Fruit fly (Drosophila melanogaster) whole organism, embryonic: ENCODE results near the gene odd.

Experiments
- Bdp1 ChIP-seq: fragments of 200-800 bp; sonication (Bioruptor generic); optimal IDR thresholded peaks from 3 replicates; lab custom pipeline; 2016; ENCODE audit warnings: missing biosample characterization, missing genetic modification characterization
- CG10209 ChIP-seq: fragments of 200-800 bp; sonication (Bioruptor generic); optimal IDR thresholded peaks from 3 replicates; lab custom pipeline; 2017; ENCODE audit warnings: missing biosample characterization, mild to moderate bottlenecking, missing genetic modification characterization, missing genetic modification reagents
- CG10366 ChIP-seq: fragments of 200-800 bp; sonication (Bioruptor generic); IDR thresholded peaks from 2 replicates; pipeline ENCODE4 v1.3.6; 2022; ENCODE audit warnings: missing biosample characterization, missing genetic modification characterization
- CG10565 ChIP-seq: fragments of 200-800 bp; sonication (Bioruptor generic); optimal IDR thresholded peaks from 3 replicates; lab custom pipeline; 2016; ENCODE audit warnings: missing biosample characterization, mild to moderate bottlenecking, missing genetic modification characterization
- CG10654 ChIP-seq: fragments of 200-800 bp; sonication (Bioruptor generic); optimal IDR thresholded peaks from 2 replicates; lab custom pipeline; 2016; ENCODE audit warnings: missing biosample characterization, missing genetic modification characterization
- CG11504 ChIP-seq: fragments of 200-800 bp; sonication (Bioruptor generic); optimal IDR thresholded peaks from 3 replicates; lab custom pipeline; 2019; ENCODE audit warnings: missing biosample characterization, mild to moderate bottlenecking, missing genetic modification characterization, moderate library complexity
- CG11560 ChIP-seq: fragments of 200-800 bp; sonication (Bioruptor generic); IDR thresholded peaks from 3 replicates; pipeline ENCODE4 v1.3.6; 2022; ENCODE audit warnings: missing biosample characterization, missing genetic modification characterization
- CG12104 ChIP-seq: fragments of 200-800 bp; sonication (Bioruptor generic); optimal IDR thresholded peaks from 3 replicates; lab custom pipeline; 2016; ENCODE audit warnings: missing biosample characterization, missing genetic modification characterization
- CG12155 ChIP-seq: fragments of 200-800 bp; sonication (Bioruptor generic); optimal IDR thresholded peaks from 3 replicates; lab custom pipeline; 2016; ENCODE audit warnings: missing biosample characterization, missing genetic modification characterization
- CG12236 ChIP-seq: fragments of 200-800 bp; sonication (Bioruptor generic); optimal IDR thresholded peaks from 2 replicates; lab custom pipeline; 2016; ENCODE audit warnings: missing biosample characterization, missing genetic modification characterization
- CG12299 ChIP-seq: fragments of 200-800 bp; sonication (Bioruptor generic); optimal IDR thresholded peaks from 2 replicates; lab custom pipeline; 2018; ENCODE audit warnings: missing biosample characterization, mild to moderate bottlenecking, missing genetic modification characterization
- CG12769 ChIP-seq: fragments of 200-800 bp; sonication (Bioruptor generic); optimal IDR thresholded peaks from 2 replicates; lab custom pipeline; 2019; ENCODE audit warnings: missing biosample characterization, mild to moderate bottlenecking, missing genetic modification characterization, moderate library complexity
- CG13296 ChIP-seq: fragments of 200-800 bp; sonication (Bioruptor generic); optimal IDR thresholded peaks from 3 replicates; lab custom pipeline; 2018; ENCODE audit warnings: missing biosample characterization, mild to moderate bottlenecking, missing genetic modification characterization
- CG1602 ChIP-seq: fragments of 200-800 bp; sonication (Bioruptor generic); optimal IDR thresholded peaks from 3 replicates; lab custom pipeline; 2016; ENCODE audit warnings: missing biosample characterization, missing genetic modification characterization
- CG1647 ChIP-seq: fragments of 200-800 bp; sonication (Bioruptor generic); optimal IDR thresholded peaks from 3 replicates; lab custom pipeline; 2016; ENCODE audit warnings: missing biosample characterization, missing genetic modification characterization
- CG17829 ChIP-seq: fragments of 200-800 bp; optimal IDR thresholded peaks from 2 replicates; lab custom pipeline; 2019; ENCODE audit warnings: missing biosample characterization, mild to moderate bottlenecking, missing genetic modification characterization, moderate library complexity
- CG2129 ChIP-seq: fragments of 200-800 bp; sonication (Bioruptor generic); IDR thresholded peaks from 2 replicates; pipeline ENCODE4 v1.3.6; 2022; ENCODE audit warnings: missing biosample characterization, missing genetic modification characterization; ENCODE audit not compliant: partially characterized antibody
- CG30431 ChIP-seq: fragments of 200-800 bp; sonication (Bioruptor generic); optimal IDR thresholded peaks from 2 replicates; lab custom pipeline; 2017; ENCODE audit warnings: missing biosample characterization, missing genetic modification characterization
- CG31224 ChIP-seq: fragments of 200-800 bp; sonication (Bioruptor generic); IDR thresholded peaks from 2 replicates; pipeline ENCODE4 v1.3.6; 2022; ENCODE audit warnings: missing biosample characterization, missing genetic modification characterization
- CG34376 ChIP-seq: fragments of 200-800 bp; sonication (Bioruptor generic); optimal IDR thresholded peaks from 2 replicates; lab custom pipeline; 2018; ENCODE audit warnings: missing biosample characterization, mild to moderate bottlenecking, missing genetic modification characterization
- CG3726 ChIP-seq: fragments of 200-800 bp; sonication (Bioruptor generic); IDR thresholded peaks from 3 replicates; pipeline ENCODE4, ENCODE4 v1.3.6; 2022; ENCODE audit warnings: missing biosample characterization, missing genetic modification characterization
- CG6689 ChIP-seq: fragments of 200-800 bp; sonication (Bioruptor generic); IDR thresholded peaks from 2 replicates; pipeline ENCODE4 v1.3.6; 2022; ENCODE audit warnings: missing biosample characterization, missing genetic modification characterization
- CG6791 ChIP-seq: fragments of 200-800 bp; sonication (Bioruptor generic); IDR thresholded peaks from 3 replicates; pipeline ENCODE4 v1.3.6; 2022; ENCODE audit warnings: missing biosample characterization, missing genetic modification characterization; ENCODE audit not compliant: partially characterized antibody
- CG7271 ChIP-seq: fragments of 200-800 bp; sonication (Bioruptor generic); optimal IDR thresholded peaks from 2 replicates; lab custom pipeline; 2018; ENCODE audit warnings: missing biosample characterization, mild to moderate bottlenecking, missing genetic modification characterization, moderate library complexity
- CG7963 ChIP-seq: fragments of 200-800 bp; sonication (Bioruptor generic); IDR thresholded peaks from 3 replicates; pipeline ENCODE4 v1.3.6; 2022; ENCODE audit warnings: missing biosample characterization, missing genetic modification characterization; ENCODE audit not compliant: partially characterized antibody
- CG8281 ChIP-seq: fragments of 200-800 bp; sonication (Bioruptor generic); optimal IDR thresholded peaks from 2 replicates; lab custom pipeline; 2018; ENCODE audit warnings: missing biosample characterization, mild to moderate bottlenecking, missing genetic modification characterization, moderate library complexity
- CG9609 ChIP-seq: fragments of 200-800 bp; sonication (Bioruptor generic); optimal IDR thresholded peaks from 3 replicates; lab custom pipeline; 2016; ENCODE audit warnings: missing biosample characterization, missing genetic modification characterization
- CG9817 ChIP-seq: fragments of 200-800 bp; sonication (Bioruptor generic); optimal IDR thresholded peaks from 2 replicates; lab custom pipeline; 2018; ENCODE audit warnings: missing biosample characterization, mild to moderate bottlenecking, missing genetic modification characterization, moderate library complexity
- CG9876 ChIP-seq: fragments of 200-800 bp; sonication (Bioruptor generic); optimal IDR thresholded peaks from 2 replicates; lab custom pipeline; 2016; ENCODE audit warnings: missing biosample characterization, missing genetic modification characterization
- D ChIP-seq, 2 experiments: fragments of 200-800 bp in 1 of 2; fragments of >200 bp in 1 of 2; sonication (Bioruptor generic) in 1 of 2; optimal IDR thresholded peaks; 2 replicates in 1 of 2; 3 replicates in 1 of 2; lab custom pipeline; 2017; ENCODE audit warnings: mild to moderate bottlenecking in 1 of 2, missing biosample characterization in 1 of 2, missing genetic modification characterization in 1 of 2, missing genetic modification reagents in 1 of 2
- Dfd ChIP-seq, 2 experiments: fragments of >200 bp; optimal IDR thresholded peaks; 2 replicates each; lab custom pipeline; 2017; ENCODE audit warnings: missing biosample characterization in 2 of 2, missing genetic modification characterization in 2 of 2
- HLH54F ChIP-seq: fragments of 200-800 bp; sonication (Bioruptor generic); optimal IDR thresholded peaks from 3 replicates; lab custom pipeline; 2016; ENCODE audit warnings: missing biosample characterization, missing genetic modification characterization
- Max ChIP-seq: fragments of 200-800 bp; sonication (Bioruptor generic); optimal IDR thresholded peaks from 2 replicates; lab custom pipeline; 2016; ENCODE audit warnings: missing biosample characterization, mild to moderate bottlenecking, missing genetic modification characterization
- Mes4 ChIP-seq: fragments of 200-800 bp; sonication (Bioruptor generic); optimal IDR thresholded peaks from 2 replicates; lab custom pipeline; 2016; ENCODE audit warnings: missing biosample characterization, missing genetic modification characterization
- Nf-YB ChIP-seq: fragments of 200-800 bp; sonication (Bioruptor generic); optimal IDR thresholded peaks from 3 replicates; lab custom pipeline; 2019; ENCODE audit warnings: missing biosample characterization, mild to moderate bottlenecking, missing genetic modification characterization, moderate library complexity
- ase ChIP-seq: fragments of 200-800 bp; sonication (Bioruptor generic); IDR thresholded peaks from 3 replicates; pipeline ENCODE4 v1.3.6; 2022; ENCODE audit warnings: missing biosample characterization, missing genetic modification characterization
- caup ChIP-seq: fragments of 200-800 bp; sonication (Bioruptor generic); optimal IDR thresholded peaks from 3 replicates; lab custom pipeline; 2017; ENCODE audit warnings: missing biosample characterization, mild to moderate bottlenecking, missing genetic modification characterization, moderate library complexity; ENCODE audit not compliant: severe bottlenecking
- cg ChIP-seq: fragments of 200-800 bp; sonication (Bioruptor generic); optimal IDR thresholded peaks from 3 replicates; lab custom pipeline; 2019; ENCODE audit warnings: missing biosample characterization, mild to moderate bottlenecking, missing genetic modification characterization, moderate library complexity
- crc ChIP-seq: fragments of 200-800 bp; sonication (Bioruptor generic); optimal IDR thresholded peaks from 2 replicates; lab custom pipeline; 2016; ENCODE audit warnings: missing biosample characterization, missing genetic modification characterization
- dysf ChIP-seq: fragments of 200-800 bp; sonication (Bioruptor generic); IDR thresholded peaks from 3 replicates; pipeline ENCODE4 v1.3.6; 2022; ENCODE audit warnings: missing biosample characterization, missing genetic modification characterization
- lola ChIP-seq, 3 experiments: fragments of >200 bp in 2 of 3; fragments of 200-800 bp in 1 of 3; sonication (Bioruptor generic) in 1 of 3; optimal IDR thresholded peaks; 2 replicates each; lab custom pipeline; 2017 to 2019; ENCODE audit warnings: missing biosample characterization in 3 of 3, missing genetic modification characterization in 3 of 3, mild to moderate bottlenecking in 1 of 3, moderate library complexity in 1 of 3
- nerfin-2 ChIP-seq: fragments of 200-800 bp; sonication (Bioruptor generic); IDR thresholded peaks from 2 replicates; pipeline ENCODE4 v1.3.6; 2022; ENCODE audit warnings: missing biosample characterization, missing genetic modification characterization; ENCODE audit not compliant: partially characterized antibody
- phol ChIP-seq: fragments of 200-800 bp; sonication (Bioruptor generic); optimal IDR thresholded peaks from 3 replicates; lab custom pipeline; 2018; ENCODE audit warnings: missing biosample characterization, mild to moderate bottlenecking, missing genetic modification characterization, moderate library complexity
- schlank ChIP-seq: fragments of 200-800 bp; sonication (Bioruptor generic); optimal IDR thresholded peaks from 2 replicates; lab custom pipeline; 2018; ENCODE audit warnings: missing biosample characterization, mild to moderate bottlenecking, missing genetic modification characterization
- sens ChIP-seq: fragments of 200-800 bp; sonication (Bioruptor generic); peaks from one replicate; lab custom pipeline; 2016; ENCODE audit warnings: missing biosample characterization, missing genetic modification characterization
- so ChIP-seq: fragments of 200-800 bp; sonication (Bioruptor generic); IDR thresholded peaks from 3 replicates; pipeline ENCODE4 v1.3.6; 2022; ENCODE audit warnings: missing biosample characterization, missing genetic modification characterization
- sob ChIP-seq: fragments of 200-800 bp; sonication (Bioruptor generic); IDR thresholded peaks from 2 replicates; pipeline ENCODE4 v1.3.6; 2022; ENCODE audit warnings: missing biosample characterization, missing genetic modification characterization
- sug ChIP-seq: fragments of 200-800 bp; optimal IDR thresholded peaks from 2 replicates; lab custom pipeline; 2019; ENCODE audit warnings: missing biosample characterization, mild to moderate bottlenecking, missing genetic modification characterization, moderate library complexity
- tup ChIP-seq: fragments of 200-800 bp; sonication (Bioruptor generic); optimal IDR thresholded peaks from 2 replicates; lab custom pipeline; 2016; ENCODE audit warnings: missing biosample characterization, mild to moderate bottlenecking, missing genetic modification characterization, moderate library complexity
- wdn ChIP-seq: fragments of 200-800 bp; sonication (Bioruptor generic); IDR thresholded peaks from 2 replicates; pipeline ENCODE4 v1.3.6; 2022; ENCODE audit warnings: missing biosample characterization, missing genetic modification characterization

The odd gene

DNA sequence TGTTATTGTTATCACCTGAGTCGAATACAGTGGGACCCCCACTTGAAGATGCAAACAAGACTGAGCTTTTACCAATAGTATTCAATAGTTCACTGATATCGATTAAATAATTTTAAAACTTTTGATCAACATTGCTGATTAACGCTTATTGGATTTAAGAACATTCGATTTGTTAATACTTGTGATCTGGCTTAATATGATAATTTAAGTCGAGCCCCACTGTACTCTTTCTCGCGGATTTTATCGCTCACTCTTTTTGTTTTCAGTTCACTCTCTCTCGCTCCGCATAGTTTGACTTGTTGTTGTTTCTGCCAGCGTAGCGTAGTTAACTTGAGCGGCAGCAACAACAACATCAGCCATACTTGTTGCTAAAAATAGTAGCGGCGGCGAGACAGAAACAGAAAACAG, 49.1 kb upstream of the odd start (continued):
- peak; percentile 99 for TF ChIP-seq dysf (GFP tag; lab: Robert Waterston, UW)
- TF ChIP-seq CG17829, result peak; percentile 99
- TF ChIP-seq CG9609 (GFP tag; lab: Kevin White, UChicago), result peak; percentile 97
- peak; percentile 90 for TF ChIP-seq CG7271 (tag; lab: Kevin White, UChicago)
- TF ChIP-seq Dfd (GFP tag; optimal IDR thresholded peaks at IDR 0.05; lab: Kevin White, UChicago), result no peak
- TF ChIP-seq CG1647, result peak; percentile 96
- no peak for TF ChIP-seq nerfin-2
- peak; percentile 96 for TF ChIP-seq CG1602 (GFP tag; lab: Kevin White, UChicago)
- TF ChIP-seq CG10209, result peak; percentile 97
- peak; percentile 98 for TF ChIP-seq CG13296 (GFP tag; lab: Kevin White, UChicago)
- no peak for TF ChIP-seq D (optimal IDR thresholded peaks at IDR 0.05; lab: Kevin White, UChicago)
- peak; percentile 98 for TF ChIP-seq D (GFP tag; optimal IDR thresholded peaks at IDR 0.05; lab: Kevin White, UChicago)
- peak; percentile 98 for TF ChIP-seq so (GFP tag; lab: Robert Waterston, UW)
- peak; percentile 97 for TF ChIP-seq CG30431
- peak; percentile 98 for TF ChIP-seq CG6689 (GFP tag; lab: Robert Waterston, UW)
- TF ChIP-seq wdn (GFP tag; lab: Robert Waterston, UW), result peak; percentile 97
- peak; percentile 97 for TF ChIP-seq CG11504 (tag; lab: Kevin White, UChicago)
- TF ChIP-seq Max, result peak; percentile 96
- no peak for TF ChIP-seq CG6791 (GFP tag; lab: Robert Waterston, UW)
- peak; percentile 99 for TF ChIP-seq CG34376
- peak; percentile 94 for TF ChIP-seq CG9876 (GFP tag; lab: Kevin White, UChicago)
- peak; percentile 94 for TF ChIP-seq CG3726 (GFP tag; lab: Robert Waterston, UW)
- TF ChIP-seq CG12155, result peak; percentile 98
- peak; percentile 91 for TF ChIP-seq Bdp1 (GFP tag; lab: Kevin White, UChicago)
- TF ChIP-seq schlank (tag; lab: Kevin White, UChicago), result peak; percentile 98
- TF ChIP-seq CG7963 (GFP tag; lab: Robert Waterston, UW), result no peak
- peak; percentile 91 for TF ChIP-seq tup (GFP tag; lab: Kevin White, UChicago)
- peak; percentile 98 for TF ChIP-seq phol (tag; lab: Kevin White, UChicago)
- peak; percentile 98 for TF ChIP-seq sug (tag; lab: Kevin White, UChicago)
- peak; percentile 98 for TF ChIP-seq CG10366 (GFP tag; lab: Robert Waterston, UW)
- TF ChIP-seq Mes4, result peak; percentile 97
- TF ChIP-seq CG8281 (tag; lab: Kevin White, UChicago), result peak; percentile 92
- TF ChIP-seq caup (GFP tag; lab: Kevin White, UChicago), result peak; percentile 98
- TF ChIP-seq CG9817 (tag; lab: Kevin White, UChicago), result peak; percentile 99
- peak; percentile 97 for TF ChIP-seq CG12236 (GFP tag; lab: Kevin White, UChicago)
- peak; percentile 99 for TF ChIP-seq CG12769
- TF ChIP-seq HLH54F (GFP tag; lab: Kevin White, UChicago), result peak; percentile 97
- peak; percentile 98 for TF ChIP-seq sob (GFP tag; lab: Robert Waterston, UW)
- peak; percentile 95 for TF ChIP-seq CG31224
- peak; percentile 98 for TF ChIP-seq crc (GFP tag; lab: Kevin White, UChicago)
- TF ChIP-seq sens, result peak; percentile 100
- peak; percentile 97 for TF ChIP-seq ase (GFP tag; lab: Robert Waterston, UW)
- TF ChIP-seq CG11560, result peak; percentile 88
- no peak for TF ChIP-seq cg
- TF ChIP-seq CG12104 (GFP tag; lab: Kevin White, UChicago), result peak; percentile 96
- TF ChIP-seq lola (GFP tag; optimal IDR thresholded peaks at IDR 0.05; lab: Kevin White, UChicago), result peak in 1 of 3 experiments; percentile 95
- no peak for TF ChIP-seq CG2129 (GFP tag; lab: Robert Waterston, UW)
- peak; percentile 98 for TF ChIP-seq CG10654 (GFP tag; lab: Kevin White, UChicago)
- peak; percentile 98 for TF ChIP-seq CG12299 (tag; lab: Kevin White, UChicago)
- peak; percentile 88 for TF ChIP-seq CG10565 (GFP tag; lab: Kevin White, UChicago)
- TF ChIP-seq Nf-YB (GFP tag; lab: Kevin White, UChicago), result peak; percentile 89
